Fruit fly (Drosophila melanogaster): Measurements from ENCODE around the gene Smyd3.
A peak's percentile ranks its signal among the peaks of the same experiment; 100 is the strongest.

Gene Smyd3

DNA sequence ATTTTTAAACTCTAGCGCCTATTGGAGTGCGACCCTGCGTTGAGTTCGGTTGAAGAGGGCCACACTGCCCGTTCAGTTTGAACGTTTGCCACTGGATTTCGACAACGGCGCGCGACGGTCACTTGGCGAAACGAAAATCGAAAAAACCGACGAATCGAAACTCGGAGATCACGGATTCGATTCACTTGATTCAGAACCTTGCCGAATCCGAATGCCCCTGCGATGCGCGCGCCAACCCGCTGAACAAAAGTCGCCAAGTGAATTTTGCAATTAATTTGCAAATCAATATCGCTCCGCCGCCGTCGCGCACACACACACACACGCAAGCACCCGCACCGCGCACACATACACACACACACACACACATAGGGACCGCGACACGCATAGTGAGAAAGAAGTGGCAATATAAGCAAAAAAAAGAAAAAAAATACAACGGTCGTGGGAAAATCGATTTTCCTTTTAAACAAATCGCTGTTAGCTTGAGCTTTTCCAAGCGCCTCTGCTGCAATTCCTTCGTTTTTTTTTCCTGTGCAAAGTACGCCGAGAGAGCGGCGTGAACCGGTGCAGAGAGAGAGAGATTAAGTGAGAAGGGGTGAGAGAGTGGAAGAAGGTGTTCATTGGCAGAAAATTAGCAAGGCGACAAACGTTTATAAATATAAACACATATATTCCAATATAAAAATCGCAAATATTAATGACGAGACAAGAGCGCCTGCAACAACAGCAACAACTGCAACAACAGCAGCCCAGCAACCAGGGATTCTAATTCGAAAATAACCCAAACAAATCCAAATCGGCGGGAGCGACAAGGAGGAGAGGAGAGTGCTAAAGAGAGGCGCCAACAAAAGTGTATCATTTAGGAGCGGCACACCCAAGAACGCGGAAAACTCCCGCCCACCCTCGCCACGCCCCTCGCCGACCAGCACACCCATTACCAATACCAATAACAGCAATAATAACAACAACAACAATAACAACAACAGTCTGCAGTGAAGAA lies 20.0 kb downstream of the Smyd3 start, which contains the start of gene egh (continued):
- TF ChIP-seq Hr78 (GFP tag; optimal IDR thresholded peaks at IDR 0.05): no peak
- no peak for TF ChIP-seq nerfin-2 (GFP tag; IDR thresholded peaks at IDR 0.05; ENCODE audit: partially characterized antibody)
- no peak for TF ChIP-seq Spps (tag; optimal IDR thresholded peaks at IDR 0.05)
- peak; percentile 27 for TF ChIP-seq corto (GFP tag; optimal IDR thresholded peaks at IDR 0.05)
- no peak for TF ChIP-seq sima (GFP tag; optimal IDR thresholded peaks at IDR 0.05)
- TF ChIP-seq CG2678 (tag; optimal IDR thresholded peaks at IDR 0.05): peak; percentile 6
- no peak for TF ChIP-seq Six4 (GFP tag; optimal IDR thresholded peaks at IDR 0.05)
- no peak for TF ChIP-seq pnt (GFP tag; optimal IDR thresholded peaks at IDR 0.05)
- no peak for TF ChIP-seq CG12104 (GFP tag; optimal IDR thresholded peaks at IDR 0.05)
- no peak for TF ChIP-seq CG12769 (tag; optimal IDR thresholded peaks at IDR 0.05)
- TF ChIP-seq CG15269 (tag; optimal IDR thresholded peaks at IDR 0.05): no peak
- no peak for TF ChIP-seq crc (GFP tag; optimal IDR thresholded peaks at IDR 0.05)
- TF ChIP-seq ttk (GFP tag; IDR thresholded peaks at IDR 0.05): 0 out of 2 replicates have a peak, but pooled peaks have one; percentile 39
- no peak for TF ChIP-seq jigr1 (GFP tag; IDR thresholded peaks at IDR 0.05)
- TF ChIP-seq grau (tag; optimal IDR thresholded peaks at IDR 0.05): no peak
- TF ChIP-seq ab (GFP tag; optimal IDR thresholded peaks at IDR 0.05): no peak
- peak; percentile 11 for TF ChIP-seq sd (tag; optimal IDR thresholded peaks at IDR 0.05)
- TF ChIP-seq E2f2 (GFP tag; IDR thresholded peaks at IDR 0.05): peak; percentile 95
- peak; percentile 22 for TF ChIP-seq Lhr (GFP tag; optimal IDR thresholded peaks at IDR 0.05)
- TF ChIP-seq pum (GFP tag; optimal IDR thresholded peaks at IDR 0.05): no peak
- TF ChIP-seq Aef1 (GFP tag; IDR thresholded peaks at IDR 0.05): peak; percentile 33; the same call in 1 of the 3 replicates
- TF ChIP-seq CG14860 (GFP tag; IDR thresholded peaks at IDR 0.05; ENCODE audit: partially characterized antibody): no peak
- TF ChIP-seq her (GFP tag; optimal IDR thresholded peaks at IDR 0.05): peak; percentile 43
- TF ChIP-seq CG3838 (GFP tag; optimal IDR thresholded peaks at IDR 0.05): no peak
- no peak for TF ChIP-seq rib (GFP tag; IDR thresholded peaks at IDR 0.05)
- no peak for TF ChIP-seq CG33557 (GFP tag; optimal IDR thresholded peaks at IDR 0.05)
- TF ChIP-seq CG15696 (tag; optimal IDR thresholded peaks at IDR 0.05): no peak
- no peak for TF ChIP-seq CG5245 (GFP tag; optimal IDR thresholded peaks at IDR 0.05)
- TF ChIP-seq tll (GFP tag; optimal IDR thresholded peaks at IDR 0.05): no peak
- TF ChIP-seq CG1792 (GFP tag; optimal IDR thresholded peaks at IDR 0.05): peak; percentile 28
- no peak for TF ChIP-seq sens-2 (GFP tag; IDR thresholded peaks at IDR 0.05)
- TF ChIP-seq Bteb2 (GFP tag; optimal IDR thresholded peaks at IDR 0.05): no peak
- peak; percentile 26; the same call in 1 of the 2 replicates for TF ChIP-seq sisA (GFP tag; IDR thresholded peaks at IDR 0.05)
- TF ChIP-seq wdn (GFP tag; IDR thresholded peaks at IDR 0.05): peak; percentile 12; the same call in 1 of the 2 replicates
- no peak for TF ChIP-seq usp (GFP tag; optimal IDR thresholded peaks at IDR 0.05)
- TF ChIP-seq fd102C (GFP tag; optimal IDR thresholded peaks at IDR 0.05): no peak
- TF ChIP-seq bbx (GFP tag; IDR thresholded peaks at IDR 0.05; ENCODE audit: partially characterized antibody): peak; percentile 39
- no peak for TF ChIP-seq CG3163 (GFP tag; optimal IDR thresholded peaks at IDR 0.05)
- no peak for TF ChIP-seq Abd-B (GFP tag; optimal IDR thresholded peaks at IDR 0.05)
- TF ChIP-seq inv (GFP tag; IDR thresholded peaks at IDR 0.05; ENCODE audit: partially characterized antibody): no peak
- no peak for TF ChIP-seq CG3065 (GFP tag; optimal IDR thresholded peaks at IDR 0.05)
- TF ChIP-seq CG1832 (GFP tag; optimal IDR thresholded peaks at IDR 0.05): no peak
- no peak for TF ChIP-seq CG18011 (GFP tag; optimal IDR thresholded peaks at IDR 0.05)
- TF ChIP-seq CG12391 (tag; optimal IDR thresholded peaks at IDR 0.05): no peak
- no peak for TF ChIP-seq trem (tag; optimal IDR thresholded peaks at IDR 0.05)
- no peak for TF ChIP-seq Hey (tag; optimal IDR thresholded peaks at IDR 0.05)
- no peak for TF ChIP-seq CG6791 (GFP tag; IDR thresholded peaks at IDR 0.05; ENCODE audit: partially characterized antibody)
- TF ChIP-seq jing (GFP tag; optimal IDR thresholded peaks at IDR 0.05): no peak
